Fruit fly (Drosophila melanogaster): ENCODE results near the gene chm.

DNA sequence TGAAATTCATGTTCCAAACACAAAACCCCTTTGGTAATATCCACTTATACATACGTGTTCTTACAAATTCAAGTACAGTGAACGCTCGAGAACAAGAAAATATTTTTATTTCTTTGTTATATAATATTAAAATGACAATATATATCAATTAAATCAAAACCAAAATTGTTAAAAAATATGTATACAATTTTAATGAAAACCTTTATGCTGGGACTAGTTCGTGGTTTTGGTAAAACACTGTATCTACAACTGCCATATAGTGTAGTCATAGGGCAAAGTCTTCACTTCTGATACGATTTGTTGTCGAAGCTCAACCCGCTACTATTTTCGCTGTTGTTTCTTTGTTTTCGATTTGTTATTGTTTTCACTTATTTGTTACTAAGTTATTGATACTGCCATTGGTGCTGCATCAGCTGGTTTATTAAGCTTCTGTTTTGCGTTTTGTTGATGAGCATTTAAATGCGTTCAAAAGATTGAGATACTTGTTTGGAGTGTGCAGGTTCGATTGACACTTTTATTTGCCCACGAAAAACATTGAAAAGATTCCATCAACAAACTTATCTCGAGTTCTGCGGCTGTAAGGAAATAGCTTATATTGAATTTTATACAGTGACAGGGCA is 22.6 kb downstream of the chm start:
- TF ChIP-seq Crg-1 (GFP tag; optimal IDR thresholded peaks at IDR 0.05) (no peak), cic (GFP tag; optimal IDR thresholded peaks at IDR 0.05) (no peak), Mnt (GFP tag; optimal IDR thresholded peaks at IDR 0.05) (no peak), bab1 (GFP tag; optimal IDR thresholded peaks at IDR 0.05) (peak; percentile 93), CG14711 (tag; optimal IDR thresholded peaks at IDR 0.05) (peak; percentile 73), CG7101 (tag; optimal IDR thresholded peaks at IDR 0.05) (peak; percentile 87), CG11617 (GFP tag; optimal IDR thresholded peaks at IDR 0.05) (peak; percentile 34), Clk (GFP tag; optimal IDR thresholded peaks at IDR 0.05) (no peak), Hr96 (GFP tag; optimal IDR thresholded peaks at IDR 0.05) (peak; percentile 26), CG5204 (GFP tag; optimal IDR thresholded peaks at IDR 0.05) (no peak), kay (GFP tag; ENCODE audit: borderline replicate concordance) (peak; percentile 50), tj (GFP tag; optimal IDR thresholded peaks at IDR 0.05) (peak; percentile 71), CG12768 (GFP tag; optimal IDR thresholded peaks at IDR 0.05) (peak; percentile 34), ovo (GFP tag; optimal IDR thresholded peaks at IDR 0.05) (no peak)

Measured in whole organism, adult.